Fruit fly (Drosophila melanogaster): ENCODE measurements around the gene CG32152.

- TF ChIP-seq Ets65A (GFP tag) (no peak), CG4328 (GFP tag; optimal IDR thresholded peaks at IDR 0.05) (no peak), Xbp1 (GFP tag; optimal IDR thresholded peaks at IDR 0.05) (no peak)
Observed at dm6 chr3L:16161131-16161530, 17.3 kb upstream of the CG32152 start.
